Worm (Caenorhabditis elegans): ENCODE data around the gene T22C8.3.

DNA sequence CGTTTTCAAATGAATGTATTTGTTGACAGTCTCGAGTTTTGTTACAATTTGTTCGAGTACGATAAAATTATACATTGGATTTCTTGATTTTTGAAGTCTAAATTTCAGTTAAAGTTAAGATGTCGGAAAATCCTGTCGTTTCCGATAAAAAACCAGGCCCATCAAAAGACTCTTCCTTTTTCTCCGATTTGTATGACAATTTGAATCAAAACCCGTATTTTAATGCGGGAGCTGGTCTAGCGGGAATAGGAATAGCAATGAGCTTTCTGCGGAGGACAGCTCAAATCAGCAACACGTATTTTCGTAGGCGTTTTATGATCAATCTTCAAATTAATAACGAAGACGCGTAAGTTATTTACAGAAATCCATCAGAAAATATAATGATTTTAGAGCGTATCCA lies 50.8 kb downstream of the T22C8.3 start, which contains the start of gene bcs-1:
- TF ChIP-seq him-1 (tag; optimal IDR thresholded peaks at IDR 0.05): no peak
- TF ChIP-seq W03F9.2 (tag; optimal IDR thresholded peaks at IDR 0.05): no peak

All from whole organism, L4/young adult.